Worm (Caenorhabditis elegans) whole organism, L4 larva: Measurements from ENCODE around the gene F20C5.6.

ENCODE experiments used
- D1046.2 ChIP-seq: fragments of 200-800 bp; sonication (Bioruptor generic); IDR thresholded peaks from 2 replicates; pipeline ENCODE4 v1.3.6; 2022; ENCODE audit warnings: missing genetic modification characterization, missing compliant biosample characterization
- F26F4.8 ChIP-seq: fragments of 200-800 bp; sonication (Bioruptor generic); conservative IDR thresholded peaks from 2 replicates; pipeline ENCODE4 v1.3.6; 2022; ENCODE audit warnings: missing genetic modification characterization, missing compliant biosample characterization
- F37D6.2 ChIP-seq: sonication (generic microtip); optimal IDR thresholded peaks from 2 replicates; lab custom pipeline; 2016; ENCODE audit warnings: mild to moderate bottlenecking, missing genetic modification characterization, missing compliant biosample characterization
- Y5F2A.4 ChIP-seq: fragments of 200-800 bp; sonication (Bioruptor generic); optimal IDR thresholded peaks from 2 replicates; lab custom pipeline; 2018; ENCODE audit warnings: mild to moderate bottlenecking, missing genetic modification characterization, missing compliant biosample characterization
- aha-1 ChIP-seq: fragments of 150-350 bp; peaks from one replicate; lab custom pipeline; 2014; ENCODE audit warnings: missing biosample characterization, missing genetic modification characterization
- aly-2 ChIP-seq: sonication (generic microtip); optimal IDR thresholded peaks from 2 replicates; lab custom pipeline; 2018; ENCODE audit warnings: missing biosample characterization, missing genetic modification characterization
- ama-1 ChIP-seq: fragments of 150-350 bp; optimal IDR thresholded peaks from 2 replicates; lab custom pipeline; 2014; ENCODE audit warnings: inconsistent platforms, mixed read lengths
- ceh-32 ChIP-seq: sonication (generic microtip); optimal IDR thresholded peaks from 2 replicates; lab custom pipeline; 2016; ENCODE audit warnings: mild to moderate bottlenecking, missing genetic modification characterization, missing compliant biosample characterization; ENCODE audit not compliant: poor library complexity
- ceh-82 ChIP-seq: sonication (generic microtip); optimal IDR thresholded peaks from 2 replicates; lab custom pipeline; 2017; ENCODE audit warnings: missing biosample characterization, missing genetic modification characterization
- daf-12 ChIP-seq: fragments of 150-350 bp; optimal IDR thresholded peaks from 2 replicates; lab custom pipeline; 2014; ENCODE audit warnings: missing biosample characterization, missing genetic modification reagents, missing genetic modification characterization
- dmd-6 ChIP-seq: fragments of 200-800 bp; sonication (Bioruptor generic); IDR thresholded peaks from 2 replicates; pipeline ENCODE4 v1.3.6; 2022; ENCODE audit warnings: missing genetic modification reagents, missing genetic modification characterization, missing compliant biosample characterization
- dmd-8 ChIP-seq: fragments of 200-800 bp; sonication (Bioruptor generic); IDR thresholded peaks from 2 replicates; pipeline ENCODE4 v1.3.6; 2022; ENCODE audit warnings: missing genetic modification characterization, missing compliant biosample characterization
- dmd-9 ChIP-seq: fragments of 200-800 bp; sonication (Bioruptor generic); IDR thresholded peaks from 2 replicates; pipeline ENCODE4 v1.3.6; 2022; ENCODE audit warnings: missing genetic modification reagents, missing genetic modification characterization, missing compliant biosample characterization
- dpl-1 ChIP-seq: fragments of 150-350 bp; optimal IDR thresholded peaks from 2 replicates; lab custom pipeline; 2014; ENCODE audit warnings: missing biosample characterization, missing genetic modification reagents, missing genetic modification characterization
- dve-1 ChIP-seq: sonication (generic microtip); optimal IDR thresholded peaks from 2 replicates; lab custom pipeline; 2017; ENCODE audit warnings: antibody characterized with exemption, mild to moderate bottlenecking, missing genetic modification characterization, missing compliant biosample characterization; ENCODE audit not compliant: insufficient read depth
- gei-8 ChIP-seq: fragments of 200-800 bp; sonication (Bioruptor generic); optimal IDR thresholded peaks from 2 replicates; lab custom pipeline; 2018; ENCODE audit warnings: mild to moderate bottlenecking, missing genetic modification characterization, missing compliant biosample characterization
- jun-1 ChIP-seq: fragments of 150-350 bp; optimal IDR thresholded peaks from 2 replicates; lab custom pipeline; 2014; ENCODE audit warnings: missing biosample characterization, missing genetic modification reagents, missing genetic modification characterization
- lim-7 ChIP-seq: fragments of 200-800 bp; sonication (Bioruptor generic); IDR thresholded peaks from 2 replicates; pipeline ENCODE4 v1.3.6; 2022; ENCODE audit warnings: missing genetic modification characterization, missing compliant biosample characterization
- lin-13 ChIP-seq: fragments of 150-350 bp; optimal IDR thresholded peaks from 2 replicates; lab custom pipeline; 2014; ENCODE audit warnings: missing biosample characterization, missing genetic modification reagents, missing genetic modification characterization
- lin-15B ChIP-seq: fragments of 150-350 bp; sonication (generic microtip); optimal IDR thresholded peaks from 3 replicates; lab custom pipeline; 2014; ENCODE audit warnings: missing biosample characterization, missing genetic modification characterization
- mes-2 ChIP-seq: sonication (generic microtip); optimal IDR thresholded peaks from 2 replicates; lab custom pipeline; 2016; ENCODE audit warnings: missing genotype, mild to moderate bottlenecking, missing genetic modification characterization, missing compliant biosample characterization; ENCODE audit not compliant: poor library complexity, severe bottlenecking
- mxl-2 ChIP-seq: fragments of 200-800 bp; sonication (Bioruptor generic); conservative IDR thresholded peaks from 2 replicates; pipeline ENCODE4 v1.3.6; 2022; ENCODE audit warnings: missing genetic modification reagents, missing genetic modification characterization, missing compliant biosample characterization
- nhr-11 ChIP-seq: fragments of 150-350 bp; optimal IDR thresholded peaks from 2 replicates; lab custom pipeline; 2014; ENCODE audit warnings: missing biosample characterization, missing genetic modification characterization
- nhr-237 ChIP-seq: sonication (generic microtip); optimal IDR thresholded peaks from 2 replicates; lab custom pipeline; 2017; ENCODE audit warnings: missing biosample characterization, missing genetic modification characterization
- nhr-25 ChIP-seq: sonication (generic microtip); optimal IDR thresholded peaks from 2 replicates; lab custom pipeline; 2017; ENCODE audit warnings: missing genetic modification characterization, mild to moderate bottlenecking, missing compliant biosample characterization, antibody characterized with exemption, moderate library complexity, borderline replicate concordance; ENCODE audit not compliant: insufficient read depth
- nhr-28 ChIP-seq: fragments of 150-350 bp; optimal IDR thresholded peaks from 2 replicates; lab custom pipeline; 2014; ENCODE audit warnings: missing biosample characterization, missing genetic modification characterization
- nhr-48 ChIP-seq: sonication (generic microtip); optimal IDR thresholded peaks from 2 replicates; lab custom pipeline; 2016; ENCODE audit warnings: mild to moderate bottlenecking, missing genetic modification characterization, missing compliant biosample characterization
- rbr-2 ChIP-seq: sonication (generic microtip); optimal IDR thresholded peaks from 2 replicates; lab custom pipeline; 2016; ENCODE audit warnings: missing genotype, missing genetic modification characterization, missing compliant biosample characterization
- saeg-2 ChIP-seq: fragments of 200-800 bp; sonication (Bioruptor generic); IDR thresholded peaks from 2 replicates; pipeline ENCODE4 v1.3.6; 2022; ENCODE audit warnings: missing genetic modification reagents, missing genetic modification characterization, missing compliant biosample characterization
- set-16 ChIP-seq: fragments of 200-800 bp; sonication (Bioruptor generic); IDR thresholded peaks from 2 replicates; pipeline ENCODE4 v1.3.6; 2022; ENCODE audit warnings: missing genetic modification reagents, missing genetic modification characterization, missing compliant biosample characterization
- skn-1 ChIP-seq: fragments of 150-350 bp; optimal IDR thresholded peaks from 2 replicates; lab custom pipeline; 2014; ENCODE audit warnings: missing biosample characterization, missing genetic modification characterization
- snpc-1.2 ChIP-seq: fragments of 200-800 bp; sonication (Bioruptor generic); IDR thresholded peaks from 2 replicates; pipeline ENCODE4 v1.3.6; 2022; ENCODE audit warnings: missing genetic modification reagents, missing genetic modification characterization, missing compliant biosample characterization
- spr-1 ChIP-seq: sonication (generic microtip); optimal IDR thresholded peaks from 2 replicates; lab custom pipeline; 2016; ENCODE audit warnings: mild to moderate bottlenecking, missing genetic modification characterization, missing compliant biosample characterization
- spr-3 ChIP-seq: fragments of 200-800 bp; sonication (Bioruptor generic); optimal IDR thresholded peaks from 2 replicates; lab custom pipeline; 2018; ENCODE audit warnings: mild to moderate bottlenecking, missing genetic modification characterization, missing compliant biosample characterization
- tra-1 ChIP-seq: fragments of 200-800 bp; sonication (Bioruptor generic); IDR thresholded peaks from 2 replicates; pipeline ENCODE4 v1.3.6; 2022; ENCODE audit warnings: missing genetic modification reagents, missing genetic modification characterization, missing compliant biosample characterization
- unc-39 ChIP-seq: sonication (generic microtip); optimal IDR thresholded peaks from 2 replicates; lab custom pipeline; 2017; ENCODE audit warnings: missing biosample characterization, missing genetic modification characterization
- unc-62 ChIP-seq, 3 experiments: fragments of 150-350 bp in 1 of 3; sonication (generic microtip); optimal IDR thresholded peaks in 2 of 3; peaks in 1 of 3; 1 replicate in 1 of 3; 2 replicates in 2 of 3; lab custom pipeline; 2014 to 2017; ENCODE audit warnings: missing biosample characterization in 3 of 3, missing genetic modification characterization in 3 of 3, missing genetic modification reagents in 3 of 3, missing genotype in 1 of 3
- vab-7 ChIP-seq: fragments of 200-800 bp; sonication (Bioruptor generic); IDR thresholded peaks from 2 replicates; pipeline ENCODE4 v1.3.6; 2022; ENCODE audit warnings: missing genetic modification reagents, missing genetic modification characterization, missing compliant biosample characterization
- zag-1 ChIP-seq: fragments of 150-350 bp; optimal IDR thresholded peaks from 2 replicates; lab custom pipeline; 2014; ENCODE audit warnings: missing biosample characterization, missing genetic modification characterization

The F20C5.6 gene

ce11 chrIV:8819471-8819870 is 46.5 kb upstream of the F20C5.6 start:
- TF ChIP-seq nhr-28 (no peak), rbr-2 (tag; lab: Kevin White, UChicago) (no peak), dmd-9 (GFP tag; lab: Robert Waterston, UW) (no peak), dve-1 (tag; lab: Kevin White, UChicago) (no peak), mes-2 (no peak), vab-7 (no peak), nhr-11 (tag; lab: Kevin White, UChicago) (no peak), nhr-48 (no peak), Y5F2A.4 (no peak), aly-2 (no peak), unc-62 (GFP tag; optimal IDR thresholded peaks at IDR 0.05 in 1 of 2; lab: Kevin White, UChicago) (no peak), unc-62 (tag; optimal IDR thresholded peaks at IDR 0.05; lab: Kevin White, UChicago) (no peak), saeg-2 (no peak), lin-13 (GFP tag; lab: Kevin White, UChicago) (no peak), tra-1 (no peak), snpc-1.2 (GFP tag; lab: Robert Waterston, UW) (no peak), dpl-1 (GFP tag; lab: Kevin White, UChicago) (no peak), nhr-237 (tag; lab: Kevin White, UChicago) (no peak)

- TF ChIP-seq skn-1 (tag; lab: Kevin White, UChicago), result no peak
- TF ChIP-seq lin-15B (tag; lab: Kevin White, UChicago), result no peak
- TF ChIP-seq jun-1 (tag; lab: Kevin White, UChicago), result no peak
- TF ChIP-seq nhr-25 (tag; lab: Kevin White, UChicago), result no peak
- TF ChIP-seq nhr-48, result no peak
- TF ChIP-seq unc-39 (tag; lab: Kevin White, UChicago), result no peak
- TF ChIP-seq dmd-6, result no peak
- TF ChIP-seq F37D6.2 (tag; lab: Kevin White, UChicago), result no peak
- no peak for TF ChIP-seq dmd-9 (GFP tag; lab: Robert Waterston, UW)
- TF ChIP-seq saeg-2, result no peak
- no peak for TF ChIP-seq mxl-2 (GFP tag; lab: Robert Waterston, UW)
- no peak for TF ChIP-seq ama-1 (lab: Kevin White, UChicago)
- TF ChIP-seq mes-2, result no peak
- no peak for TF ChIP-seq gei-8 (GFP tag; lab: Kevin White, UChicago)
- no peak for TF ChIP-seq D1046.2
- TF ChIP-seq zag-1, result no peak
- no peak for TF ChIP-seq spr-3
- no peak for TF ChIP-seq daf-12 (tag; lab: Kevin White, UChicago)
- TF ChIP-seq F26F4.8 (GFP tag; lab: Robert Waterston, UW), result no peak
- TF ChIP-seq, all 104 proteins: peak for 0
These were observed 44.6 kb upstream of the F20C5.6 start, which contains the start of gene T28C6.10 for ce11 chrIV:8817639-8818038. TSS of gene T28C6.10 (plus strand) at chrIV:8817939.

- TF ChIP-seq set-16 (GFP tag; lab: Robert Waterston, UW) (peak; percentile 93; the same call in 1 of the 2 replicates), ceh-82 (tag; lab: Kevin White, UChicago) (no peak), aha-1 (tag; lab: Kevin White, UChicago) (no peak), dmd-8 (GFP tag; lab: Robert Waterston, UW) (0 out of 2 replicates have a peak, but pooled peaks have one; percentile 7)
These were observed 43.6 kb upstream of the F20C5.6 start for ce11 chrIV:8816617-8817016.

- TF ChIP-seq mes-2 (no peak), spr-1 (tag; lab: Kevin White, UChicago) (no peak), zag-1 (no peak), spr-3 (no peak), lim-7 (GFP tag; lab: Robert Waterston, UW) (no peak), aha-1 (tag; lab: Kevin White, UChicago) (no peak), ceh-32 (no peak), F26F4.8 (GFP tag; lab: Robert Waterston, UW) (no peak)
- TF ChIP-seq, all 104 proteins: peak for 0
These were observed 43.0 kb upstream of the F20C5.6 start, which contains the start of gene grsp-2 for ce11 chrIV:8816029-8816428. TSS of gene grsp-2 (plus strand) at chrIV:8816329.
